Fruit fly (Drosophila melanogaster) whole organism, embryonic: ENCODE measurements around the gene Faa.

Experiments
- Ada2b ChIP-seq: fragments of 200-800 bp; sonication (Bioruptor generic); IDR thresholded peaks from 2 replicates; pipeline ENCODE4 v1.3.6; 2022; ENCODE audit warnings: missing biosample characterization, missing genetic modification characterization
- B-H2 ChIP-seq: fragments of 200-800 bp; sonication (Bioruptor generic); optimal IDR thresholded peaks from 2 replicates; lab custom pipeline; 2018; ENCODE audit warnings: missing biosample characterization, mild to moderate bottlenecking, missing genetic modification characterization
- BEAF-32 ChIP-seq: fragments of 200-800 bp; sonication (Bioruptor generic); optimal IDR thresholded peaks from 3 replicates; lab custom pipeline; 2017; ENCODE audit warnings: missing biosample characterization, missing genetic modification characterization, mild to moderate bottlenecking, moderate library complexity, missing genetic modification reagents
- CG10654 ChIP-seq: fragments of 200-800 bp; sonication (Bioruptor generic); optimal IDR thresholded peaks from 2 replicates; lab custom pipeline; 2016; ENCODE audit warnings: missing biosample characterization, missing genetic modification characterization
- CG10959 ChIP-seq: fragments of 200-800 bp; sonication (Bioruptor generic); IDR thresholded peaks from 2 replicates; pipeline ENCODE4 v1.3.6; 2022; ENCODE audit warnings: missing biosample characterization, missing genetic modification characterization
- CG10979 ChIP-seq: fragments of 200-800 bp; sonication (Bioruptor generic); optimal IDR thresholded peaks from 2 replicates; lab custom pipeline; 2018; ENCODE audit warnings: missing biosample characterization, mild to moderate bottlenecking, missing genetic modification characterization, moderate library complexity
- CG11247 ChIP-seq: fragments of 200-800 bp; sonication (Bioruptor generic); IDR thresholded peaks from 2 replicates; pipeline ENCODE4 v1.3.6; 2022; ENCODE audit warnings: missing biosample characterization, missing genetic modification characterization
- CG11723 ChIP-seq: fragments of 200-800 bp; sonication (Bioruptor generic); optimal IDR thresholded peaks from 2 replicates; lab custom pipeline; 2017; ENCODE audit warnings: missing biosample characterization, mild to moderate bottlenecking, missing genetic modification characterization
- CG13287 ChIP-seq: fragments of 200-800 bp; sonication (Bioruptor generic); IDR thresholded peaks from 2 replicates; pipeline ENCODE4 v1.3.6; 2022; ENCODE audit warnings: missing biosample characterization, missing genetic modification characterization; ENCODE audit not compliant: partially characterized antibody
- CG13296 ChIP-seq: fragments of 200-800 bp; sonication (Bioruptor generic); optimal IDR thresholded peaks from 3 replicates; lab custom pipeline; 2018; ENCODE audit warnings: missing biosample characterization, mild to moderate bottlenecking, missing genetic modification characterization
- CG14860 ChIP-seq: fragments of 200-800 bp; sonication (Bioruptor generic); IDR thresholded peaks from 3 replicates; pipeline ENCODE4 v1.3.6; 2022; ENCODE audit warnings: missing biosample characterization, missing genetic modification characterization; ENCODE audit not compliant: partially characterized antibody
- CG14965 ChIP-seq: fragments of 200-800 bp; sonication (Bioruptor generic); optimal IDR thresholded peaks from 2 replicates; lab custom pipeline; 2016; ENCODE audit warnings: missing biosample characterization, missing genetic modification characterization, borderline replicate concordance
- CG15514 ChIP-seq: fragments of 200-800 bp; sonication (Bioruptor generic); optimal IDR thresholded peaks from 3 replicates; lab custom pipeline; 2017; ENCODE audit warnings: missing biosample characterization, missing genetic modification characterization, mild to moderate bottlenecking, moderate library complexity, missing genetic modification reagents
- CG1603 ChIP-seq: fragments of 200-800 bp; sonication (Bioruptor generic); optimal IDR thresholded peaks from 2 replicates; lab custom pipeline; 2019; ENCODE audit warnings: missing biosample characterization, mild to moderate bottlenecking, missing genetic modification characterization, moderate library complexity
- CG18764 ChIP-seq: fragments of 200-800 bp; sonication (Bioruptor generic); optimal IDR thresholded peaks from 3 replicates; lab custom pipeline; 2016; ENCODE audit warnings: missing biosample characterization, missing genetic modification characterization
- CG2116 ChIP-seq: fragments of 200-800 bp; sonication (Bioruptor generic); optimal IDR thresholded peaks from 3 replicates; lab custom pipeline; 2018; ENCODE audit warnings: missing biosample characterization, mild to moderate bottlenecking, missing genetic modification characterization
- CG2199 ChIP-seq: fragments of 200-800 bp; sonication (Bioruptor generic); IDR thresholded peaks from 3 replicates; pipeline ENCODE4 v1.3.6; 2022; ENCODE audit warnings: missing biosample characterization, missing genetic modification characterization
- CG30403 ChIP-seq: fragments of 200-800 bp; sonication (Bioruptor generic); optimal IDR thresholded peaks from 3 replicates; lab custom pipeline; 2016; ENCODE audit warnings: missing biosample characterization, missing genetic modification characterization
- CG34224 ChIP-seq: fragments of 200-800 bp; sonication (Bioruptor generic); IDR thresholded peaks from 3 replicates; pipeline ENCODE4 v1.3.6; 2022; ENCODE audit warnings: missing biosample characterization, missing genetic modification characterization; ENCODE audit not compliant: partially characterized antibody
- CG4328 ChIP-seq: fragments of 200-800 bp; sonication (Bioruptor generic); optimal IDR thresholded peaks from 3 replicates; lab custom pipeline; 2017; ENCODE audit warnings: missing biosample characterization, missing genetic modification reagents, missing genetic modification characterization
- CG4617 ChIP-seq: fragments of 200-800 bp; sonication (Bioruptor generic); optimal IDR thresholded peaks from 3 replicates; lab custom pipeline; 2016; ENCODE audit warnings: missing biosample characterization, missing genetic modification characterization, borderline replicate concordance
- CG6654 ChIP-seq: fragments of 200-800 bp; sonication (Bioruptor generic); optimal IDR thresholded peaks from 2 replicates; lab custom pipeline; 2017; ENCODE audit warnings: missing biosample characterization, mild to moderate bottlenecking, missing genetic modification characterization
- CG7357 ChIP-seq: fragments of 200-800 bp; sonication (Bioruptor generic); IDR thresholded peaks from 3 replicates; pipeline ENCODE4 v1.3.6; 2022; ENCODE audit warnings: missing biosample characterization, missing genetic modification characterization
- CG8290 ChIP-seq, 3 experiments: fragments of 200-800 bp; sonication (Bioruptor generic); optimal IDR thresholded peaks; 2 replicates each; lab custom pipeline; 2016 to 2019; ENCODE audit warnings: missing biosample characterization in 3 of 3, missing genetic modification characterization in 3 of 3, mild to moderate bottlenecking in 2 of 3, moderate library complexity in 1 of 3
- Dip3 ChIP-seq: fragments of 200-800 bp; sonication (Bioruptor generic); optimal IDR thresholded peaks from 3 replicates; lab custom pipeline; 2016; ENCODE audit warnings: missing biosample characterization, missing genetic modification characterization
- Drgx ChIP-seq: fragments of 200-800 bp; sonication (Bioruptor generic); IDR thresholded peaks from 2 replicates; pipeline ENCODE4 v1.3.6; 2022; ENCODE audit warnings: missing biosample characterization, missing genetic modification characterization
- HLH3B ChIP-seq: fragments of 200-800 bp; sonication (Bioruptor generic); IDR thresholded peaks from 2 replicates; pipeline ENCODE4 v1.3.6; 2022; ENCODE audit warnings: missing biosample characterization, missing genetic modification characterization
- Med ChIP-seq: fragments of 200-800 bp; sonication (Bioruptor generic); peaks from one replicate; lab custom pipeline; 2016; ENCODE audit warnings: missing biosample characterization, missing genetic modification characterization, mild to moderate bottlenecking, inconsistent platforms, moderate library complexity
- NC2α ChIP-seq: fragments of 200-800 bp; sonication (Bioruptor generic); optimal IDR thresholded peaks from 2 replicates; lab custom pipeline; 2016; ENCODE audit warnings: missing biosample characterization, missing genetic modification characterization
- Neu2 ChIP-seq: fragments of 200-800 bp; sonication (Bioruptor generic); optimal IDR thresholded peaks from 3 replicates; lab custom pipeline; 2016; ENCODE audit warnings: missing biosample characterization, missing genetic modification characterization, borderline replicate concordance
- Pdp1 ChIP-seq, 2 experiments: fragments of 200-800 bp; sonication (Bioruptor generic); optimal IDR thresholded peaks; 3 replicates each; lab custom pipeline; 2016; ENCODE audit warnings: missing biosample characterization in 2 of 2, missing genetic modification characterization in 2 of 2, mild to moderate bottlenecking in 1 of 2, moderate library complexity in 1 of 2
- Poxn ChIP-seq: fragments of 200-800 bp; sonication (Bioruptor generic); IDR thresholded peaks from 2 replicates; pipeline ENCODE4 v1.3.6; 2022; ENCODE audit warnings: missing biosample characterization, missing genetic modification characterization
- Sry-δ ChIP-seq: fragments of 200-800 bp; sonication (Bioruptor generic); optimal IDR thresholded peaks from 2 replicates; lab custom pipeline; 2016; ENCODE audit warnings: missing biosample characterization, missing genetic modification characterization
- Ssrp ChIP-seq: fragments of 200-800 bp; sonication (Bioruptor generic); optimal IDR thresholded peaks from 2 replicates; lab custom pipeline; 2018; ENCODE audit warnings: missing biosample characterization, mild to moderate bottlenecking, missing genetic modification characterization, moderate library complexity
- bowl ChIP-seq: fragments of 200-800 bp; sonication (Bioruptor generic); IDR thresholded peaks from 2 replicates; pipeline ENCODE4 v1.3.6; 2022; ENCODE audit warnings: missing biosample characterization, missing genetic modification characterization
- corto ChIP-seq: fragments of 200-800 bp; sonication (Bioruptor generic); optimal IDR thresholded peaks from 2 replicates; lab custom pipeline; 2016; ENCODE audit warnings: missing biosample characterization, mild to moderate bottlenecking, missing genetic modification characterization, moderate library complexity
- ems ChIP-seq: fragments of 200-800 bp; sonication (Bioruptor generic); optimal IDR thresholded peaks from 3 replicates; lab custom pipeline; 2016; ENCODE audit warnings: missing biosample characterization, missing genetic modification characterization
- hb ChIP-seq: fragments of 200-800 bp; sonication (Bioruptor generic); IDR thresholded peaks from 3 replicates; pipeline ENCODE4 v1.3.6; 2022; ENCODE audit warnings: missing biosample characterization, missing genetic modification characterization; ENCODE audit not compliant: partially characterized antibody
- her ChIP-seq: fragments of 200-800 bp; sonication (Bioruptor generic); optimal IDR thresholded peaks from 2 replicates; lab custom pipeline; 2016; ENCODE audit warnings: missing biosample characterization, missing genetic modification characterization
- hth ChIP-seq: fragments of >200 bp; optimal IDR thresholded peaks from 2 replicates; lab custom pipeline; 2017; ENCODE audit warnings: inconsistent platforms
- oc ChIP-seq: fragments of 200-800 bp; sonication (Bioruptor generic); optimal IDR thresholded peaks from 2 replicates; lab custom pipeline; 2018; ENCODE audit warnings: missing biosample characterization, mild to moderate bottlenecking, missing genetic modification characterization, moderate library complexity
- pfk ChIP-seq: fragments of 200-800 bp; sonication (Bioruptor generic); optimal IDR thresholded peaks from 2 replicates; lab custom pipeline; 2018; ENCODE audit warnings: missing biosample characterization, mild to moderate bottlenecking, missing genetic modification characterization, moderate library complexity
- pho ChIP-seq: fragments of 200-800 bp; sonication (Bioruptor generic); optimal IDR thresholded peaks from 2 replicates; lab custom pipeline; 2016; ENCODE audit warnings: missing biosample characterization, missing genetic modification characterization
- pros ChIP-seq: fragments of 200-800 bp; sonication (Bioruptor generic); optimal IDR thresholded peaks from 3 replicates; lab custom pipeline; 2019; ENCODE audit warnings: missing biosample characterization, mild to moderate bottlenecking, missing genetic modification characterization, moderate library complexity
- repo ChIP-seq: fragments of 200-800 bp; sonication (Bioruptor generic); optimal IDR thresholded peaks from 2 replicates; lab custom pipeline; 2016; ENCODE audit warnings: missing biosample characterization, missing genetic modification characterization
- schlank ChIP-seq: fragments of 200-800 bp; sonication (Bioruptor generic); optimal IDR thresholded peaks from 2 replicates; lab custom pipeline; 2018; ENCODE audit warnings: missing biosample characterization, mild to moderate bottlenecking, missing genetic modification characterization
- sd ChIP-seq: fragments of 200-800 bp; sonication (Bioruptor generic); optimal IDR thresholded peaks from 3 replicates; lab custom pipeline; 2018; ENCODE audit warnings: missing biosample characterization, mild to moderate bottlenecking, missing genetic modification characterization, moderate library complexity
- tap ChIP-seq: fragments of 200-800 bp; optimal IDR thresholded peaks from 3 replicates; lab custom pipeline; 2019; ENCODE audit warnings: missing biosample characterization, mild to moderate bottlenecking, missing genetic modification characterization, moderate library complexity
- unc-4 ChIP-seq: fragments of 200-800 bp; sonication (Bioruptor generic); IDR thresholded peaks from 2 replicates; pipeline ENCODE4 v1.3.6; 2022; ENCODE audit warnings: missing biosample characterization, missing genetic modification characterization; ENCODE audit not compliant: partially characterized antibody
- wdn ChIP-seq: fragments of 200-800 bp; sonication (Bioruptor generic); IDR thresholded peaks from 2 replicates; pipeline ENCODE4 v1.3.6; 2022; ENCODE audit warnings: missing biosample characterization, missing genetic modification characterization

Gene Faa

dm6 chr3L:4071561-4072049 lies 2.1 kb downstream of the Faa start, which contains the start of gene wit (continued):
- TF ChIP-seq Ssrp (tag; lab: Kevin White, UChicago) (no peak), CG6654 (no peak), CG2199 (GFP tag; lab: Robert Waterston, UW) (no peak), CG10959 (GFP tag; lab: Robert Waterston, UW) (no peak), Pdp1 (GFP tag; optimal IDR thresholded peaks at IDR 0.05; lab: Kevin White, UChicago) (peak in 1 of 2 experiments; percentile 73), pros (GFP tag; lab: Kevin White, UChicago) (no peak), corto (GFP tag; lab: Kevin White, UChicago) (peak; percentile 38), CG14860 (no peak), Ada2b (no peak), Neu2 (GFP tag; lab: Kevin White, UChicago) (no peak), oc (no peak), Sry-δ (GFP tag; lab: Kevin White, UChicago) (no peak), HLH3B (GFP tag; lab: Robert Waterston, UW) (no peak), repo (GFP tag; lab: Kevin White, UChicago) (no peak), pho (GFP tag; lab: Kevin White, UChicago) (peak; percentile 22), CG11723 (GFP tag; lab: Kevin White, UChicago) (no peak), CG10979 (tag; lab: Kevin White, UChicago) (no peak), CG2116 (no peak), NC2α (GFP tag; lab: Kevin White, UChicago) (no peak), CG13287 (peak; percentile 73), wdn (GFP tag; lab: Robert Waterston, UW) (peak; percentile 14; the same call in 1 of the 2 replicates), ems (peak; percentile 13), CG4617 (no peak), pfk (no peak), CG14965 (GFP tag; lab: Kevin White, UChicago) (no peak), tap (tag; lab: Kevin White, UChicago) (no peak), Med (GFP tag; lab: Kevin White, UChicago) (peak; percentile 87), her (peak; percentile 36), CG13296 (GFP tag; lab: Kevin White, UChicago) (peak; percentile 46), CG1603 (tag; lab: Kevin White, UChicago) (no peak), unc-4 (GFP tag; lab: Robert Waterston, UW) (peak; percentile 58), CG18764 (GFP tag; lab: Kevin White, UChicago) (no peak), CG8290 (GFP tag; optimal IDR thresholded peaks at IDR 0.05; lab: Kevin White, UChicago) (no peak), CG8290 (tag; optimal IDR thresholded peaks at IDR 0.05; lab: Kevin White, UChicago) (peak in 1 of 2 experiments; percentile 73), BEAF-32 (GFP tag; lab: Kevin White, UChicago) (no peak), CG10654 (GFP tag; lab: Kevin White, UChicago) (no peak), schlank (tag; lab: Kevin White, UChicago) (no peak), CG4328 (GFP tag; lab: Kevin White, UChicago) (peak; percentile 18), hb (no peak), CG34224 (peak; percentile 75), Drgx (GFP tag; lab: Robert Waterston, UW) (peak; percentile 48; the same call in 1 of the 2 replicates), sd (tag; lab: Kevin White, UChicago) (peak; percentile 87), B-H2 (no peak), CG15514 (GFP tag; lab: Kevin White, UChicago) (peak; percentile 52), CG7357 (no peak), bowl (no peak), Poxn (no peak), CG30403 (GFP tag; lab: Kevin White, UChicago) (peak; percentile 36), hth (lab: Kevin White, UChicago) (no peak), Dip3 (no peak), CG11247 (GFP tag; lab: Robert Waterston, UW) (no peak)
